Fruit fly (Drosophila melanogaster) whole organism, prepupa: ENCODE results near the gene fliI.

Source experiments
- CG10669 ChIP-seq: fragments of 200-800 bp; sonication (Bioruptor generic); optimal IDR thresholded peaks from 3 replicates; lab custom pipeline; 2018; ENCODE audit warnings: missing biosample characterization, mild to moderate bottlenecking, missing genetic modification characterization, moderate library complexity
- CG32006 ChIP-seq: fragments of 200-800 bp; sonication (Bioruptor generic); optimal IDR thresholded peaks from 3 replicates; lab custom pipeline; 2017; ENCODE audit warnings: missing biosample characterization, mild to moderate bottlenecking, missing genetic modification characterization
- CG6854 ChIP-seq: fragments of 200-800 bp; sonication (Bioruptor generic); optimal IDR thresholded peaks from 2 replicates; lab custom pipeline; 2017; ENCODE audit warnings: missing biosample characterization, mild to moderate bottlenecking, missing genetic modification characterization
- CG7368 ChIP-seq: fragments of 200-800 bp; sonication (Bioruptor generic); optimal IDR thresholded peaks from 3 replicates; lab custom pipeline; 2016; ENCODE audit warnings: missing biosample characterization, missing genetic modification characterization
- CG8119 ChIP-seq: fragments of 200-800 bp; sonication (Bioruptor generic); IDR thresholded peaks from 3 replicates; pipeline ENCODE4 v1.3.6; 2022; ENCODE audit warnings: missing biosample characterization, missing genetic modification characterization
- Eip78C ChIP-seq: fragments of 200-800 bp; sonication (Bioruptor generic); peaks from one replicate; lab custom pipeline; 2016; ENCODE audit warnings: missing biosample characterization, missing genetic modification characterization
- Hr4 ChIP-seq: fragments of 200-800 bp; sonication (Bioruptor generic); optimal IDR thresholded peaks from 3 replicates; lab custom pipeline; 2016; ENCODE audit warnings: missing biosample characterization, missing genetic modification characterization
- Met ChIP-seq: fragments of 200-800 bp; sonication (Bioruptor generic); optimal IDR thresholded peaks from 3 replicates; lab custom pipeline; 2016; ENCODE audit warnings: missing biosample characterization, missing genetic modification characterization
- cyc ChIP-seq: fragments of 200-800 bp; sonication (Bioruptor generic); optimal IDR thresholded peaks from 3 replicates; lab custom pipeline; 2016; ENCODE audit warnings: missing biosample characterization, missing genetic modification characterization
- salr ChIP-seq, 2 experiments: fragments of 200-800 bp; sonication (Bioruptor generic); optimal IDR thresholded peaks; 3 replicates each; lab custom pipeline; 2016 to 2018; ENCODE audit warnings: missing biosample characterization in 2 of 2, missing genetic modification characterization in 2 of 2, mild to moderate bottlenecking in 1 of 2

Gene fliI

DNA sequence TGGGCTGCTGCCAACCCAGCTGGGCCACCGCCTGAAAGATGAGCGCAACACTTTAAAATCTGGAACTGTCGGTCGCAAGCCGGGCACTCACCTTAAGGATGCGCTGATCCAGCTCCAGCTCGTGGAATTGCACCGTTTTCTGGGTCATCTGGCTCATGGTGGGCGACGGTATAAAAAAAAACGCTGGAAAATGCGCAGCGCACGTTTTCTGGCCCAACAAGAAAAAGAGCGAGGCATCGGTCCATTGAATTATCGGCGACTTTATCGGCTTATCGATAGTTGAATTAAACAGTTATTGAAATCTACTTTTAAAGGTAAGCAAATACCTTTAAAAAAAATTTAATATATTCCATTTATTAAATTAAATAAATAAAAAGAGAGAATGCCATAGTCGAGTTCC is 48.2 kb downstream of the fliI start, which contains the start of gene Ddx56:
Gene Ddx56, minus strand, starts transcription at position 252 of the 400 bp plus-strand sequence.
- TF ChIP-seq cyc (GFP tag; lab: Kevin White, UChicago) (no peak), CG8119 (0 out of 3 replicates have a peak, but pooled peaks have one; percentile 13)

DNA sequence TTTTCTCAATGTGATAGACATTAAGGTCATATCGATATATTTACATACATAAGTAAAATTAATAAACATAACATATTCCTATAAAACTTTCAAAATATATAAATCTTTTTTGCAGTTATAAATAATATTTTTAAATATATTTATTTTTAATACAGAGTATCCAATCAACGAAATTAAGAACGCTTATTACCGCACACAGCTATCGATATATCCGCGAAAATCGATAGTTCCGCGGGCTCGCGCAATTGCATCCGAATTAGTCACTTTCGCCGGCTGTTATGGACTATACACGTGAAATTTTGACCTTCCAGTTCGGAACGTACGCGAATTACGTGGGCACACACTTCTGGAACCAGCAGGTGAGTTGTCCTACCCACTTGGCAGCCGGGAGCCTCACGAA is 49.2 kb downstream of the fliI start, which contains the start of gene mst:
Gene mst, plus strand, starts transcription at position 244 of the 400 bp plus-strand sequence.
- TF ChIP-seq Hr4 (GFP tag; lab: Kevin White, UChicago) (no peak), Met (GFP tag; lab: Kevin White, UChicago) (no peak), salr (GFP tag; optimal IDR thresholded peaks at IDR 0.05; lab: Kevin White, UChicago) (no peak), CG32006 (GFP tag; lab: Kevin White, UChicago) (no peak), Eip78C (peak; percentile 3), CG6854 (GFP tag; lab: Kevin White, UChicago) (no peak), CG10669 (GFP tag; lab: Kevin White, UChicago) (no peak), CG7368 (GFP tag; lab: Kevin White, UChicago) (no peak)
